Fruit fly (Drosophila melanogaster): Measurements from ENCODE around the gene xit.

xit gene

dm6 chrX:6843841-6844440 is 23.1 kb downstream of the xit start, which contains the start of the genes CG14435 and Tmf (continued):
- peak; percentile 66; the same call in 1 of the 2 replicates for TF ChIP-seq CG43689 (GFP tag; IDR thresholded peaks at IDR 0.05)
- peak; percentile 88 for TF ChIP-seq CG18262 (tag; optimal IDR thresholded peaks at IDR 0.05)
- no peak for TF ChIP-seq pros (GFP tag; optimal IDR thresholded peaks at IDR 0.05)
- TF ChIP-seq CG8765 (GFP tag; IDR thresholded peaks at IDR 0.05) = peak; percentile 72
- TF ChIP-seq kay (GFP tag; optimal IDR thresholded peaks at IDR 0.05) = peak; percentile 58
- TF ChIP-seq CG34224 (GFP tag; IDR thresholded peaks at IDR 0.05; ENCODE audit: partially characterized antibody) = 0 out of 3 replicates have a peak, but pooled peaks have one; percentile 30
- peak; percentile 78 for TF ChIP-seq tin (GFP tag; optimal IDR thresholded peaks at IDR 0.05)
- TF ChIP-seq lov (optimal IDR thresholded peaks at IDR 0.05) = no peak
- peak; percentile 73; the same call in 2 of the 3 replicates for TF ChIP-seq lov (GFP tag; IDR thresholded peaks at IDR 0.05)
- TF ChIP-seq CG4854 (GFP tag; optimal IDR thresholded peaks at IDR 0.05) = peak; percentile 34
- TF ChIP-seq CG4707 (GFP tag; optimal IDR thresholded peaks at IDR 0.05) = peak; percentile 25
- TF ChIP-seq dm (GFP tag; optimal IDR thresholded peaks at IDR 0.05) = peak; percentile 33
- peak; percentile 54 for TF ChIP-seq CG5245 (GFP tag; optimal IDR thresholded peaks at IDR 0.05)
- peak; percentile 73 for TF ChIP-seq CG10959 (GFP tag; IDR thresholded peaks at IDR 0.05)
- peak; percentile 57; the same call in 2 of the 3 replicates for TF ChIP-seq so (GFP tag; IDR thresholded peaks at IDR 0.05)
- TF ChIP-seq Oaz (GFP tag; IDR thresholded peaks at IDR 0.05) = peak; percentile 77
- TF ChIP-seq ab (GFP tag; optimal IDR thresholded peaks at IDR 0.05) = no peak
- peak; percentile 86 for TF ChIP-seq Med (GFP tag)
- TF ChIP-seq Mad (GFP tag; optimal IDR thresholded peaks at IDR 0.05) = peak; percentile 64
- TF ChIP-seq CG30403 (GFP tag; optimal IDR thresholded peaks at IDR 0.05) = peak; percentile 91
- TF ChIP-seq prd (optimal IDR thresholded peaks at IDR 0.05) = no peak
- TF ChIP-seq prd (GFP tag; IDR thresholded peaks at IDR 0.05) = peak; percentile 93
- TF ChIP-seq sisA (GFP tag; IDR thresholded peaks at IDR 0.05) = peak; percentile 91
- TF ChIP-seq CG16815 (GFP tag; optimal IDR thresholded peaks at IDR 0.05) = peak; percentile 86
- no peak for TF ChIP-seq CG1603 (tag; optimal IDR thresholded peaks at IDR 0.05)
- peak; percentile 66 for TF ChIP-seq bowl (GFP tag; IDR thresholded peaks at IDR 0.05)
- TF ChIP-seq yki (optimal IDR thresholded peaks at IDR 0.05) = no peak
- TF ChIP-seq dimm (GFP tag; IDR thresholded peaks at IDR 0.05) = peak; percentile 55; the same call in 1 of the 2 replicates
- peak; percentile 17 for TF ChIP-seq CG31388 (GFP tag; optimal IDR thresholded peaks at IDR 0.05)
- TF ChIP-seq nau (GFP tag; optimal IDR thresholded peaks at IDR 0.05) = no peak
- TF ChIP-seq Meics (GFP tag; optimal IDR thresholded peaks at IDR 0.05) = peak; percentile 86
- peak; percentile 69 for TF ChIP-seq D19B (GFP tag; optimal IDR thresholded peaks at IDR 0.05)
- TF ChIP-seq CG2120 (GFP tag; optimal IDR thresholded peaks at IDR 0.05) = peak; percentile 87
- peak; percentile 86 for TF ChIP-seq E2f1 (GFP tag; IDR thresholded peaks at IDR 0.05)
- TF ChIP-seq luna (GFP tag; optimal IDR thresholded peaks at IDR 0.05) = no peak
- TF ChIP-seq E2f2 (GFP tag; IDR thresholded peaks at IDR 0.05) = peak; percentile 62
- TF ChIP-seq CG3726 (GFP tag; IDR thresholded peaks at IDR 0.05) = peak; percentile 76; the same call in 2 of the 3 replicates
- TF ChIP-seq pan (optimal IDR thresholded peaks at IDR 0.05) = no peak
- TF ChIP-seq pan (GFP tag; optimal IDR thresholded peaks at IDR 0.05 in 1 of 2, IDR thresholded peaks at IDR 0.05 in 1 of 2) = peak in 1 of 2 experiments; percentile 82
- TF ChIP-seq hkb (optimal IDR thresholded peaks at IDR 0.05) = no peak
- peak; percentile 82 for TF ChIP-seq hkb (GFP tag; IDR thresholded peaks at IDR 0.05)
- no peak for TF ChIP-seq cg (GFP tag; optimal IDR thresholded peaks at IDR 0.05)
- TF ChIP-seq PHDP (tag; optimal IDR thresholded peaks at IDR 0.05) = peak; percentile 79
- TF ChIP-seq en (GFP tag; optimal IDR thresholded peaks at IDR 0.05) = no peak
- no peak for TF ChIP-seq Kr (GFP tag; optimal IDR thresholded peaks at IDR 0.05)
- TF ChIP-seq schlank (tag; optimal IDR thresholded peaks at IDR 0.05) = peak; percentile 16
- TF ChIP-seq Lpt (GFP tag; optimal IDR thresholded peaks at IDR 0.05) = no peak
- TF ChIP-seq Oli (tag; optimal IDR thresholded peaks at IDR 0.05) = peak; percentile 83
- TF ChIP-seq Xrp1 (GFP tag; IDR thresholded peaks at IDR 0.05) = peak; percentile 88
- no peak for TF ChIP-seq CG10565 (GFP tag; optimal IDR thresholded peaks at IDR 0.05)
- TF ChIP-seq Taf1 (GFP tag; IDR thresholded peaks at IDR 0.05) = peak; percentile 73
- TF ChIP-seq gt (GFP tag; IDR thresholded peaks at IDR 0.05) = peak; percentile 56; the same call in 1 of the 2 replicates
- TF ChIP-seq hth (optimal IDR thresholded peaks at IDR 0.05) = no peak
